Fruit fly (Drosophila melanogaster): ENCODE measurements around the gene CG16813.
"Not testable (repeated sequence)": the region's sequence is repeated elsewhere in the genome, so short reads cannot be mapped to it uniquely, and the experiment has no call there.

The CG16813 gene

dm6 chr2L:13206857-13207463 lies 20.4 kb upstream of the CG16813 start:
- 0 out of 3 replicates have a peak, but pooled peaks have one; percentile 13 for TF ChIP-seq CG4496 (GFP tag; IDR thresholded peaks at IDR 0.05)
- no peak for TF ChIP-seq CG12605 (GFP tag; IDR thresholded peaks at IDR 0.05)
- peak; percentile 17; the same call in 1 of the 2 replicates for TF ChIP-seq CG32121 (GFP tag; IDR thresholded peaks at IDR 0.05)

- TF ChIP-seq gl, CG17806, CG8159 (tag; optimal IDR thresholded peaks at IDR 0.05): not testable (repeated sequence)
Measured at dm6 chr2L:13211764-13212265, 15.5 kb upstream of the CG16813 start, which contains the start of gene CG15482. TSS of gene CG15482 (minus strand) at chr2L:13211814.

dm6 chr2L:13215010-13215409 lies 12.3 kb upstream of the CG16813 start, which contains the start of gene kek4:
TSS of gene kek4 (minus strand) at chr2L:13215350.
- TF ChIP-seq CG32121 (GFP tag; IDR thresholded peaks at IDR 0.05), result no peak
- TF ChIP-seq CG8159 (tag; optimal IDR thresholded peaks at IDR 0.05), result no peak
- no peak for TF ChIP-seq D1 (tag; optimal IDR thresholded peaks at IDR 0.05)
- no peak for TF ChIP-seq CG15710 (tag; optimal IDR thresholded peaks at IDR 0.05)
- no peak for TF ChIP-seq CG8301 (tag; optimal IDR thresholded peaks at IDR 0.05)
- no peak for TF ChIP-seq fd96Ca (GFP tag; IDR thresholded peaks at IDR 0.05)
- no peak for TF ChIP-seq CG17806 (tag; optimal IDR thresholded peaks at IDR 0.05)
- TF ChIP-seq rn (GFP tag; IDR thresholded peaks at IDR 0.05), result no peak
- TF ChIP-seq CG4496 (GFP tag; IDR thresholded peaks at IDR 0.05), result no peak
- no peak for TF ChIP-seq CG13204 (GFP tag; optimal IDR thresholded peaks at IDR 0.05)
- no peak for TF ChIP-seq gl (tag; optimal IDR thresholded peaks at IDR 0.05)
- no peak for TF ChIP-seq CG34367 (tag; optimal IDR thresholded peaks at IDR 0.05)
- TF ChIP-seq CG12605 (GFP tag; IDR thresholded peaks at IDR 0.05), result no peak

dm6 chr2L:13215640-13216129 lies 11.6 kb upstream of the CG16813 start:
- TF ChIP-seq Ets98B (GFP tag; IDR thresholded peaks at IDR 0.05) (0 out of 2 replicates have a peak, but pooled peaks have one; percentile 42), D1 (tag; optimal IDR thresholded peaks at IDR 0.05) (peak; percentile 48), CG32121 (GFP tag; IDR thresholded peaks at IDR 0.05) (peak; percentile 47; the same call in 1 of the 2 replicates), CG4496 (GFP tag; IDR thresholded peaks at IDR 0.05) (peak; percentile 62; the same call in 1 of the 3 replicates)

- TF ChIP-seq EcR (GFP tag; optimal IDR thresholded peaks at IDR 0.05) (peak; percentile 22), Pif1B (GFP tag; optimal IDR thresholded peaks at IDR 0.05) (no peak)
Measured at dm6 chr2L:13219281-13220092, 7.8 kb upstream of the CG16813 start, which contains the start of the genes CG9426 and mRF1. TSS of gene CG9426 (minus strand) at chr2L:13219923. TSS of gene mRF1 (plus strand) at chr2L:13219979.

- TF ChIP-seq Pif1A (GFP tag; optimal IDR thresholded peaks at IDR 0.05) (no peak), Pif1B (GFP tag; optimal IDR thresholded peaks at IDR 0.05) (no peak), CG14655 (GFP tag; optimal IDR thresholded peaks at IDR 0.05) (no peak), gl (tag; optimal IDR thresholded peaks at IDR 0.05) (no peak), CG9948 (tag; optimal IDR thresholded peaks at IDR 0.05) (no peak), D1 (tag; optimal IDR thresholded peaks at IDR 0.05) (no peak), CG12605 (GFP tag; IDR thresholded peaks at IDR 0.05) (0 out of 2 replicates have a peak, but pooled peaks have one; percentile 47), CG8301 (tag; optimal IDR thresholded peaks at IDR 0.05) (no peak), CG10348 (GFP tag; IDR thresholded peaks at IDR 0.05) (no peak), CG34367 (tag; optimal IDR thresholded peaks at IDR 0.05) (peak; percentile 22), fd96Ca (GFP tag; IDR thresholded peaks at IDR 0.05) (no peak), Ets98B (GFP tag; IDR thresholded peaks at IDR 0.05) (peak; percentile 67), CG15710 (tag; optimal IDR thresholded peaks at IDR 0.05) (peak; percentile 62), CG8159 (tag; optimal IDR thresholded peaks at IDR 0.05) (no peak), CG17806 (tag; optimal IDR thresholded peaks at IDR 0.05) (no peak), EcR (GFP tag; optimal IDR thresholded peaks at IDR 0.05) (no peak), CG32121 (GFP tag; IDR thresholded peaks at IDR 0.05) (peak; percentile 33; the same call in 1 of the 2 replicates), CG4496 (GFP tag; IDR thresholded peaks at IDR 0.05) (0 out of 3 replicates have a peak, but pooled peaks have one; percentile 27), Snoo (tag; optimal IDR thresholded peaks at IDR 0.05) (no peak), rn (GFP tag; IDR thresholded peaks at IDR 0.05) (no peak), CG13204 (GFP tag; optimal IDR thresholded peaks at IDR 0.05) (no peak)
Measured at dm6 chr2L:13222225-13222648, 5.1 kb upstream of the CG16813 start, which contains the start of the genes Ski6 and CG16812. TSS of gene Ski6 (minus strand) at chr2L:13222429. TSS of gene CG16812 (plus strand) at chr2L:13222587.
